Fruit fly (Drosophila melanogaster): ENCODE data around the gene Jasper.

Gene Jasper

dm6 chr3R:30102806-30103619, 50.7 kb downstream of the Jasper start (continued):
- TF ChIP-seq CG5953 (GFP tag; IDR thresholded peaks at IDR 0.05) = no peak
- no peak for TF ChIP-seq Pdp1 (GFP tag; optimal IDR thresholded peaks at IDR 0.05)
- no peak for TF ChIP-seq MESR4 (GFP tag; optimal IDR thresholded peaks at IDR 0.05)
- TF ChIP-seq fd102C (GFP tag; optimal IDR thresholded peaks at IDR 0.05) = no peak
- no peak for TF ChIP-seq chm (GFP tag; IDR thresholded peaks at IDR 0.05)
- TF ChIP-seq esg (GFP tag; conservative IDR thresholded peaks at IDR 0.05) = no peak
- TF ChIP-seq fd64A (GFP tag; optimal IDR thresholded peaks at IDR 0.05) = no peak
- peak; percentile 22 for TF ChIP-seq Nf-YC (tag; optimal IDR thresholded peaks at IDR 0.05)
- no peak for TF ChIP-seq CG3726 (GFP tag; IDR thresholded peaks at IDR 0.05)
- TF ChIP-seq Nf-YA (GFP tag; IDR thresholded peaks at IDR 0.05) = no peak
- TF ChIP-seq CG4404 (GFP tag; IDR thresholded peaks at IDR 0.05) = no peak
- no peak for TF ChIP-seq abd-A (tag; optimal IDR thresholded peaks at IDR 0.05)
- no peak for TF ChIP-seq CG7786 (GFP tag; optimal IDR thresholded peaks at IDR 0.05)
- no peak for TF ChIP-seq run (tag; optimal IDR thresholded peaks at IDR 0.05)
- no peak for TF ChIP-seq Oli (tag; optimal IDR thresholded peaks at IDR 0.05)
- peak; percentile 93 for TF ChIP-seq CG18476 (GFP tag; optimal IDR thresholded peaks at IDR 0.05)
- TF ChIP-seq p53 (GFP tag; optimal IDR thresholded peaks at IDR 0.05) = no peak
- TF ChIP-seq disco-r (GFP tag; optimal IDR thresholded peaks at IDR 0.05) = no peak
- TF ChIP-seq B-H2 (GFP tag; optimal IDR thresholded peaks at IDR 0.05) = no peak
- TF ChIP-seq CG12071 (GFP tag; optimal IDR thresholded peaks at IDR 0.05) = no peak
- TF ChIP-seq CG6854 (GFP tag; optimal IDR thresholded peaks at IDR 0.05) = peak; percentile 35
- TF ChIP-seq CG10366 (GFP tag; IDR thresholded peaks at IDR 0.05) = peak; percentile 71
- TF ChIP-seq Dp (GFP tag; optimal IDR thresholded peaks at IDR 0.05) = no peak
- no peak for TF ChIP-seq CG2116 (GFP tag; optimal IDR thresholded peaks at IDR 0.05)
- TF ChIP-seq bsh (GFP tag; optimal IDR thresholded peaks at IDR 0.05) = no peak
- no peak for TF ChIP-seq slp2 (GFP tag; optimal IDR thresholded peaks at IDR 0.05)
- no peak for TF ChIP-seq tio (GFP tag; optimal IDR thresholded peaks at IDR 0.05)
- peak; percentile 96 for TF ChIP-seq GATAe (GFP tag; conservative IDR thresholded peaks at IDR 0.05)
- TF ChIP-seq CG3065 (GFP tag; optimal IDR thresholded peaks at IDR 0.05) = no peak
- TF ChIP-seq CG11695 (GFP tag; IDR thresholded peaks at IDR 0.05) = no peak
- no peak for TF ChIP-seq Hr51 (GFP tag; optimal IDR thresholded peaks at IDR 0.05)
- TF ChIP-seq CG10147 (GFP tag; optimal IDR thresholded peaks at IDR 0.05) = no peak
- TF ChIP-seq gsb-n (tag; optimal IDR thresholded peaks at IDR 0.05) = no peak
- no peak for TF ChIP-seq CG31224 (GFP tag; IDR thresholded peaks at IDR 0.05)
- TF ChIP-seq Gsc (GFP tag; IDR thresholded peaks at IDR 0.05) = no peak
- no peak for TF ChIP-seq CG7556 (GFP tag; optimal IDR thresholded peaks at IDR 0.05)
- no peak for TF ChIP-seq wdn (GFP tag; IDR thresholded peaks at IDR 0.05)
- no peak for TF ChIP-seq aop (GFP tag; IDR thresholded peaks at IDR 0.05)
- TF ChIP-seq row (GFP tag; IDR thresholded peaks at IDR 0.05) = peak; percentile 35; the same call in 1 of the 3 replicates
- no peak for TF ChIP-seq Atf3 (GFP tag; optimal IDR thresholded peaks at IDR 0.05)
- no peak for TF ChIP-seq Sox100B (GFP tag; optimal IDR thresholded peaks at IDR 0.05)
- no peak for TF ChIP-seq CG11696 (GFP tag; IDR thresholded peaks at IDR 0.05)
- TF ChIP-seq Hr39 (optimal IDR thresholded peaks at IDR 0.05) = peak; percentile 55
- TF ChIP-seq scrt (GFP tag; optimal IDR thresholded peaks at IDR 0.05) = no peak
- TF ChIP-seq MTF-1 (GFP tag; optimal IDR thresholded peaks at IDR 0.05; ENCODE audit: borderline replicate concordance) = peak; percentile 72
- TF ChIP-seq pum (GFP tag; optimal IDR thresholded peaks at IDR 0.05) = no peak
- no peak for TF ChIP-seq CG11560 (tag; IDR thresholded peaks at IDR 0.05)
- no peak for TF ChIP-seq vvl (GFP tag; IDR thresholded peaks at IDR 0.05)
- TF ChIP-seq Med (GFP tag) = no peak
- TF ChIP-seq org-1 (GFP tag; optimal IDR thresholded peaks at IDR 0.05) = no peak
- TF ChIP-seq CG11085 (GFP tag; IDR thresholded peaks at IDR 0.05) = no peak
